Fruit fly (Drosophila melanogaster): ENCODE data around the gene CG45122.

DNA sequence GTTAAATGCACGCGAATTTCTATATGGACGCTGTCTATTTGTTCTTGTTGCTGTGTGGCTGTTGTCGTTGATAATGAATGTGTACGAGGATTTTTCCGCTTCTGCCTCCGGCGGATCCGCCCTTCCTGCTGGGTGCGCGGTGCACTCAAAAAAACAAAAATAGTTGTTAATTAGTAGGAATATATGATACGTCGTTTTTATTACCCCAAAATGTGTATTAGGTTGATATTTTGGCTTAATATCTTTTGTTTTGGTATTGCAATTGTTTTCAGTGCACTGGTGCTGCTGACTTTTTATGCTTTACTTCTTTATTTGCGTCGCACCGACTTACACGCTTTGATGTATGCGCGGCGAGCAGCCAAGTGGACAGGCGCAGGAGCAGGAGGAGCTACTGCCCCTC, 47.7 kb downstream of the CG45122 start:
- TF ChIP-seq CG4282 (GFP tag; optimal IDR thresholded peaks at IDR 0.05) (no peak), psq (GFP tag; optimal IDR thresholded peaks at IDR 0.05) (no peak), Lpt (GFP tag; optimal IDR thresholded peaks at IDR 0.05) (no peak), Sin3A (optimal IDR thresholded peaks at IDR 0.05) (no peak)
